Fruit fly (Drosophila melanogaster): ENCODE results near the gene CG3719.

Gene CG3719

dm6 chrX:1392875-1393274 lies 12.6 kb upstream of the CG3719 start, which contains the start of gene Rilpl (continued):
- TF ChIP-seq repo (GFP tag; optimal IDR thresholded peaks at IDR 0.05) (peak; percentile 1), sens-2 (GFP tag; IDR thresholded peaks at IDR 0.05) (no peak), CHES-1-like (GFP tag; optimal IDR thresholded peaks at IDR 0.05) (peak; percentile 41), chm (GFP tag; IDR thresholded peaks at IDR 0.05) (peak; percentile 53), pfk (GFP tag; optimal IDR thresholded peaks at IDR 0.05) (peak; percentile 30), CG14965 (GFP tag; optimal IDR thresholded peaks at IDR 0.05; ENCODE audit: borderline replicate concordance) (no peak), phol (tag; optimal IDR thresholded peaks at IDR 0.05) (peak; percentile 24), CG12744 (GFP tag; optimal IDR thresholded peaks at IDR 0.05) (no peak), CG18764 (GFP tag; optimal IDR thresholded peaks at IDR 0.05) (no peak), vfl (GFP tag; optimal IDR thresholded peaks at IDR 0.05) (no peak), nau (GFP tag; optimal IDR thresholded peaks at IDR 0.05) (no peak), en (GFP tag; optimal IDR thresholded peaks at IDR 0.05) (no peak), CG6791 (GFP tag; IDR thresholded peaks at IDR 0.05; ENCODE audit: partially characterized antibody) (0 out of 3 replicates have a peak, but pooled peaks have one; percentile 28), wek (GFP tag; optimal IDR thresholded peaks at IDR 0.05) (no peak), CG9932 (GFP tag; IDR thresholded peaks at IDR 0.05) (peak; percentile 54; the same call in 1 of the 2 replicates), slou (GFP tag; optimal IDR thresholded peaks at IDR 0.05) (no peak), CG7928 (GFP tag; optimal IDR thresholded peaks at IDR 0.05) (peak; percentile 10), sc (optimal IDR thresholded peaks at IDR 0.05) (no peak), sc (GFP tag; optimal IDR thresholded peaks at IDR 0.05) (no peak), CG12104 (GFP tag; optimal IDR thresholded peaks at IDR 0.05) (no peak), CG32772 (GFP tag; IDR thresholded peaks at IDR 0.05) (no peak), CG4404 (GFP tag; IDR thresholded peaks at IDR 0.05) (no peak), ewg (GFP tag; optimal IDR thresholded peaks at IDR 0.05) (peak; percentile 1), CG3995 (GFP tag; optimal IDR thresholded peaks at IDR 0.05) (peak; percentile 56), Lpt (GFP tag; optimal IDR thresholded peaks at IDR 0.05) (no peak), CG17328 (GFP tag; IDR thresholded peaks at IDR 0.05) (no peak), CG8924 (tag; optimal IDR thresholded peaks at IDR 0.05) (peak; percentile 5), fd3F (GFP tag; optimal IDR thresholded peaks at IDR 0.05) (no peak), psq (GFP tag; optimal IDR thresholded peaks at IDR 0.05) (no peak), slbo (GFP tag; IDR thresholded peaks at IDR 0.05) (peak; percentile 32; the same call in 1 of the 2 replicates), emc (GFP tag; optimal IDR thresholded peaks at IDR 0.05) (peak; percentile 9), CG10431 (GFP tag; optimal IDR thresholded peaks at IDR 0.05) (no peak), Meics (GFP tag; optimal IDR thresholded peaks at IDR 0.05) (peak; percentile 63), CG1529 (GFP tag; optimal IDR thresholded peaks at IDR 0.05) (no peak), CG7372 (GFP tag; IDR thresholded peaks at IDR 0.05) (no peak), Sox100B (GFP tag; optimal IDR thresholded peaks at IDR 0.05) (no peak), ranshi (GFP tag; IDR thresholded peaks at IDR 0.05) (no peak), CG42726 (GFP tag; IDR thresholded peaks at IDR 0.05; ENCODE audit: partially characterized antibody) (0 out of 2 replicates have a peak, but pooled peaks have one; percentile 23), unc-4 (GFP tag; IDR thresholded peaks at IDR 0.05; ENCODE audit: partially characterized antibody) (peak; percentile 42; the same call in 1 of the 2 replicates), CG7357 (GFP tag; IDR thresholded peaks at IDR 0.05) (no peak), Dll (GFP tag; IDR thresholded peaks at IDR 0.05; ENCODE audit: partially characterized antibody) (no peak), Neu2 (GFP tag; optimal IDR thresholded peaks at IDR 0.05; ENCODE audit: borderline replicate concordance) (no peak), ara (GFP tag; IDR thresholded peaks at IDR 0.05) (no peak), CG1602 (GFP tag; optimal IDR thresholded peaks at IDR 0.05) (no peak), CG31224 (GFP tag; IDR thresholded peaks at IDR 0.05) (no peak), Dfd (GFP tag; optimal IDR thresholded peaks at IDR 0.05) (no peak), Bteb2 (GFP tag; optimal IDR thresholded peaks at IDR 0.05) (peak; percentile 25), CG4282 (GFP tag; optimal IDR thresholded peaks at IDR 0.05) (no peak), MTF-1 (GFP tag; optimal IDR thresholded peaks at IDR 0.05; ENCODE audit: borderline replicate concordance) (no peak), HmgZ (tag; optimal IDR thresholded peaks at IDR 0.05) (peak; percentile 60), seq (GFP tag; IDR thresholded peaks at IDR 0.05) (no peak), Dek (tag; optimal IDR thresholded peaks at IDR 0.05) (no peak)

Measured in whole organism, embryonic.